Worm (Caenorhabditis elegans) whole organism, L1 larva: Measurements from ENCODE around the gene F32D8.3.

Source experiments
- C04F5.9 ChIP-seq: sonication (generic microtip); optimal IDR thresholded peaks from 2 replicates; lab custom pipeline; 2016; ENCODE audit warnings: missing genetic modification characterization, missing compliant biosample characterization
- F16B12.6 ChIP-seq: fragments of 150-350 bp; optimal IDR thresholded peaks from 2 replicates; lab custom pipeline; 2014; ENCODE audit warnings: missing biosample characterization, missing genetic modification characterization
- alr-1 ChIP-seq: fragments of 200-800 bp; sonication (Bioruptor generic); optimal IDR thresholded peaks from 2 replicates; lab custom pipeline; 2018; ENCODE audit warnings: borderline replicate concordance, mild to moderate bottlenecking, missing genetic modification characterization, missing compliant biosample characterization
- aly-2 ChIP-seq: fragments of 150-350 bp; optimal IDR thresholded peaks from 2 replicates; lab custom pipeline; 2014; ENCODE audit warnings: missing biosample characterization, missing genetic modification characterization
- blmp-1 ChIP-seq: fragments of 150-350 bp; optimal IDR thresholded peaks from 2 replicates; lab custom pipeline; 2014; ENCODE audit warnings: missing biosample characterization, missing genetic modification characterization
- ceh-8 ChIP-seq: fragments of 200-800 bp; sonication (Bioruptor generic); optimal IDR thresholded peaks from 2 replicates; lab custom pipeline; 2018; ENCODE audit warnings: mild to moderate bottlenecking, missing genetic modification characterization, moderate library complexity, missing compliant biosample characterization
- ceh-82 ChIP-seq, 3 experiments: fragments of 150-350 bp in 1 of 3; sonication (generic microtip) in 2 of 3; optimal IDR thresholded peaks; 2 replicates each; lab custom pipeline; 2014 to 2017; ENCODE audit warnings: missing biosample characterization in 3 of 3, missing genetic modification characterization in 3 of 3
- dpl-1 ChIP-seq, 3 experiments: fragments of 150-350 bp in 2 of 3; sonication (generic microtip) in 1 of 3; optimal IDR thresholded peaks; 2 replicates each; lab custom pipeline; 2014 to 2017; ENCODE audit warnings: missing biosample characterization in 3 of 3, missing genetic modification characterization in 3 of 3, missing genetic modification reagents in 3 of 3
- dsc-1 ChIP-seq: sonication (generic microtip); optimal IDR thresholded peaks from 2 replicates; lab custom pipeline; 2016; ENCODE audit warnings: mild to moderate bottlenecking, missing genetic modification characterization, missing compliant biosample characterization
- efl-1 ChIP-seq, 4 experiments: fragments of 150-350 bp; optimal IDR thresholded peaks in 3 of 4; peaks in 1 of 4; 1 replicate in 1 of 4; 2 replicates in 3 of 4; lab custom pipeline; 2014; ENCODE audit warnings: missing biosample characterization in 2 of 4, missing genetic modification characterization in 2 of 4, missing genetic modification reagents in 2 of 4
- egl-13 ChIP-seq: sonication (generic microtip); optimal IDR thresholded peaks from 2 replicates; lab custom pipeline; 2016; ENCODE audit warnings: missing genotype, missing genetic modification reagents, missing genetic modification characterization, missing compliant biosample characterization
- egl-27 ChIP-seq, 2 experiments: fragments of 150-350 bp in 1 of 2; sonication (generic microtip); optimal IDR thresholded peaks; 3 replicates each; lab custom pipeline; 2017 to 2018; ENCODE audit warnings: missing biosample characterization in 2 of 2, missing genetic modification characterization in 2 of 2, missing genetic modification reagents in 2 of 2
- elt-2 ChIP-seq: sonication (generic microtip); optimal IDR thresholded peaks from 2 replicates; lab custom pipeline; 2016; ENCODE audit warnings: missing genetic modification characterization, mild to moderate bottlenecking, inconsistent platforms, missing compliant biosample characterization, missing genetic modification reagents
- elt-3 ChIP-seq, 6 experiments: fragments of 150-350 bp in 1 of 6; sonication (generic microtip); optimal IDR thresholded peaks; 2 replicates each; lab custom pipeline; 2017 to 2018; ENCODE audit warnings: missing biosample characterization in 6 of 6, missing genetic modification characterization in 6 of 6, inconsistent platforms in 1 of 6
- ets-5 ChIP-seq: fragments of 200-800 bp; sonication (Bioruptor generic); IDR thresholded peaks from 2 replicates; pipeline ENCODE4 v1.3.6; 2022; ENCODE audit warnings: missing genetic modification characterization, missing compliant biosample characterization
- fkh-10 ChIP-seq: sonication (generic microtip); optimal IDR thresholded peaks from 2 replicates; lab custom pipeline; 2017; ENCODE audit warnings: missing biosample characterization, missing genetic modification reagents, missing genetic modification characterization
- fkh-8 ChIP-seq: sonication (generic microtip); optimal IDR thresholded peaks from 2 replicates; lab custom pipeline; 2016; ENCODE audit warnings: mild to moderate bottlenecking, missing genetic modification characterization, missing compliant biosample characterization
- fos-1 ChIP-seq: fragments of 150-350 bp; optimal IDR thresholded peaks from 2 replicates; lab custom pipeline; 2014; ENCODE audit warnings: missing biosample characterization, missing genetic modification characterization
- grh-1 ChIP-seq: fragments of 200-800 bp; sonication (Bioruptor generic); IDR thresholded peaks from 2 replicates; pipeline ENCODE4 v1.3.6; 2022; ENCODE audit warnings: missing genetic modification reagents, missing genetic modification characterization, missing compliant biosample characterization
- irx-1 ChIP-seq: sonication (generic microtip); optimal IDR thresholded peaks from 2 replicates; lab custom pipeline; 2016; ENCODE audit warnings: missing genetic modification characterization, missing compliant biosample characterization
- isw-1 ChIP-seq: fragments of 200-800 bp; sonication (Bioruptor generic); IDR thresholded peaks from 2 replicates; pipeline ENCODE4 v1.3.6; 2022; ENCODE audit warnings: missing genetic modification characterization, missing compliant biosample characterization
- lin-13 ChIP-seq: fragments of 150-350 bp; optimal IDR thresholded peaks from 2 replicates; lab custom pipeline; 2014; ENCODE audit warnings: missing biosample characterization, missing genetic modification reagents, missing genetic modification characterization
- lin-15B ChIP-seq: fragments of 150-350 bp; sonication (generic microtip); optimal IDR thresholded peaks from 3 replicates; lab custom pipeline; 2014; ENCODE audit warnings: missing biosample characterization, missing genetic modification characterization
- lin-35 ChIP-seq, 2 experiments: fragments of 150-350 bp; optimal IDR thresholded peaks; 2 replicates each; lab custom pipeline; 2014; ENCODE audit warnings: missing biosample characterization in 2 of 2, missing genetic modification characterization in 2 of 2, missing genetic modification reagents in 2 of 2
- lsy-2 ChIP-seq, 2 experiments: fragments of 150-350 bp; optimal IDR thresholded peaks; 2 replicates each; lab custom pipeline; 2014; ENCODE audit warnings: missing biosample characterization in 2 of 2, missing genetic modification characterization in 2 of 2
- mab-9 ChIP-seq: fragments of 200-800 bp; sonication (Bioruptor generic); IDR thresholded peaks from 2 replicates; pipeline ENCODE4 v1.3.6; 2022; ENCODE audit warnings: missing genetic modification reagents, missing genetic modification characterization, missing compliant biosample characterization
- mdl-1 ChIP-seq, 2 experiments: fragments of 150-350 bp; optimal IDR thresholded peaks; 2 replicates each; lab custom pipeline; 2014 to 2017; ENCODE audit warnings: missing biosample characterization in 2 of 2, missing genetic modification characterization in 2 of 2, inconsistent platforms in 1 of 2
- nhr-11 ChIP-seq: fragments of 150-350 bp; optimal IDR thresholded peaks from 2 replicates; lab custom pipeline; 2014; ENCODE audit warnings: missing biosample characterization, missing genetic modification characterization
- nhr-12 ChIP-seq: sonication (generic microtip); optimal IDR thresholded peaks from 2 replicates; lab custom pipeline; 2017; ENCODE audit warnings: missing biosample characterization, missing genetic modification characterization
- nhr-19 ChIP-seq: fragments of 200-800 bp; sonication (Bioruptor generic); conservative IDR thresholded peaks from 2 replicates; pipeline ENCODE4 v1.3.6; 2022; ENCODE audit warnings: missing genetic modification characterization, missing compliant biosample characterization
- nhr-20 ChIP-seq: sonication (generic microtip); optimal IDR thresholded peaks from 2 replicates; lab custom pipeline; 2016; ENCODE audit warnings: mild to moderate bottlenecking, missing genetic modification characterization, missing compliant biosample characterization
- nhr-237 ChIP-seq: fragments of 150-350 bp; optimal IDR thresholded peaks from 2 replicates; lab custom pipeline; 2014; ENCODE audit warnings: missing biosample characterization, missing genetic modification characterization
- nhr-28 ChIP-seq: fragments of 150-350 bp; optimal IDR thresholded peaks from 2 replicates; lab custom pipeline; 2014; ENCODE audit warnings: missing biosample characterization, missing genetic modification characterization
- nhr-47 ChIP-seq: sonication (generic microtip); optimal IDR thresholded peaks from 2 replicates; lab custom pipeline; 2016; ENCODE audit warnings: mild to moderate bottlenecking, missing genetic modification characterization, moderate library complexity, missing compliant biosample characterization
- nhr-71 ChIP-seq: sonication (generic microtip); optimal IDR thresholded peaks from 2 replicates; lab custom pipeline; 2016; ENCODE audit warnings: mild to moderate bottlenecking, missing genetic modification characterization, moderate library complexity, missing compliant biosample characterization
- nhr-77 ChIP-seq: fragments of 150-350 bp; optimal IDR thresholded peaks from 2 replicates; lab custom pipeline; 2014; ENCODE audit warnings: missing biosample characterization, missing genetic modification characterization
- nhr-85 ChIP-seq: sonication (generic microtip); peaks from one replicate; lab custom pipeline; 2016; ENCODE audit warnings: missing genetic modification characterization, inconsistent platforms, missing compliant biosample characterization
- nhr-90 ChIP-seq: sonication (generic microtip); optimal IDR thresholded peaks from 2 replicates; lab custom pipeline; 2016; ENCODE audit warnings: mild to moderate bottlenecking, missing genetic modification characterization, missing compliant biosample characterization; ENCODE audit not compliant: poor library complexity
- pag-3 ChIP-seq: sonication (generic microtip); optimal IDR thresholded peaks from 2 replicates; lab custom pipeline; 2017; ENCODE audit warnings: missing genetic modification characterization, mild to moderate bottlenecking, missing compliant biosample characterization, antibody characterized with exemption, borderline replicate concordance; ENCODE audit not compliant: insufficient read depth
- pax-3 ChIP-seq: fragments of 200-800 bp; sonication (Bioruptor generic); optimal IDR thresholded peaks from 2 replicates; lab custom pipeline; 2018; ENCODE audit warnings: mild to moderate bottlenecking, missing genetic modification characterization, moderate library complexity, missing compliant biosample characterization
- rnt-1 ChIP-seq: sonication (generic microtip); optimal IDR thresholded peaks from 2 replicates; lab custom pipeline; 2016; ENCODE audit warnings: mild to moderate bottlenecking, missing genetic modification characterization, moderate library complexity, missing compliant biosample characterization
- skn-1 ChIP-seq: fragments of 150-350 bp; optimal IDR thresholded peaks from 2 replicates; lab custom pipeline; 2014; ENCODE audit warnings: missing biosample characterization, missing genetic modification characterization
- snu-23 ChIP-seq: sonication (generic microtip); optimal IDR thresholded peaks from 2 replicates; lab custom pipeline; 2016; ENCODE audit warnings: missing genetic modification characterization, missing compliant biosample characterization
- sox-4 ChIP-seq: sonication (generic microtip); optimal IDR thresholded peaks from 2 replicates; lab custom pipeline; 2016; ENCODE audit warnings: missing genetic modification characterization, missing compliant biosample characterization
- sptf-1 ChIP-seq: fragments of 150-350 bp; optimal IDR thresholded peaks from 2 replicates; lab custom pipeline; 2014; ENCODE audit warnings: missing biosample characterization, missing genetic modification characterization
- tlp-1 ChIP-seq: fragments of 150-350 bp; optimal IDR thresholded peaks from 2 replicates; lab custom pipeline; 2014; ENCODE audit warnings: missing biosample characterization, missing genetic modification characterization
- unc-130 ChIP-seq: fragments of 150-350 bp; optimal IDR thresholded peaks from 2 replicates; lab custom pipeline; 2017; ENCODE audit warnings: missing biosample characterization, missing genetic modification characterization, inconsistent platforms
- unc-62 ChIP-seq: fragments of 150-350 bp; optimal IDR thresholded peaks from 2 replicates; lab custom pipeline; 2014; ENCODE audit warnings: missing biosample characterization, missing genetic modification reagents, missing genetic modification characterization
- unc-86 ChIP-seq: sonication (generic microtip); optimal IDR thresholded peaks from 2 replicates; lab custom pipeline; 2016; ENCODE audit warnings: missing genetic modification characterization, missing compliant biosample characterization
- unc-98 ChIP-seq: fragments of 200-800 bp; sonication (Bioruptor generic); IDR thresholded peaks from 2 replicates; pipeline ENCODE4 v1.3.6; 2022; ENCODE audit warnings: missing genetic modification characterization, missing compliant biosample characterization
- zip-4 ChIP-seq: fragments of 200-800 bp; sonication (Bioruptor generic); optimal IDR thresholded peaks from 2 replicates; lab custom pipeline; 2018; ENCODE audit warnings: mild to moderate bottlenecking, missing genetic modification characterization, moderate library complexity, missing compliant biosample characterization
- ztf-4 ChIP-seq: fragments of 150-350 bp; optimal IDR thresholded peaks from 2 replicates; lab custom pipeline; 2014; ENCODE audit warnings: missing biosample characterization, missing genetic modification characterization

The F32D8.3 gene

DNA sequence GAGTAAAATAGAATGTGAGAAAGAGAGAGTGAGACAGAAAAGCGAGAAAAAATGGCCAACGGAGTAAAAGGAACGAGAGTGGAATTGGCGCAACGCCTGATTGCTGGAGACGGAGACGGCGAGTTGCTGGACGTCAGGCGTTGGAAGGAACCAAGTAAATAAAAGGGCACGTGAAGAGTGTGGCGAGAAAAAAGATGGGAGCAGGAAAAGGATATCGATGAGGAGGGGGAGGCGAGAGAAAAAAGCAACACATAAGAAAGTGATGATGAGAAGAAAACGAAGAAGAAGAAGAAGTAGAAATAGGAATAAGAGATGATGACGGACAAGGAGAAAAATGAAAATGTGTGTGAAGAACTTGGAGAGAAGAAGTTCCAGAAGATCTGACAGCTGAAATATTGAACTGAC, 15.2 kb upstream of the F32D8.3 start:
- TF ChIP-seq unc-98 (GFP tag; lab: Robert Waterston, UW), result no peak
- TF ChIP-seq nhr-85 (tag; lab: Kevin White, UChicago), result peak; percentile 95
- no peak for TF ChIP-seq C04F5.9
- TF ChIP-seq nhr-28 (tag; lab: Kevin White, UChicago), result no peak
- no peak for TF ChIP-seq grh-1 (GFP tag; lab: Robert Waterston, UW)
- TF ChIP-seq ztf-4 (tag; lab: Kevin White, UChicago), result peak; percentile 68
- TF ChIP-seq mdl-1 (tag; optimal IDR thresholded peaks at IDR 0.05; lab: Kevin White, UChicago), result peak; percentile 79 to 95
- TF ChIP-seq mab-9 (GFP tag; lab: Robert Waterston, UW), result peak; percentile 51; the same call in 1 of the 2 replicates
- TF ChIP-seq lin-13 (GFP tag; lab: Kevin White, UChicago), result peak; percentile 73
- peak; percentile 81 for TF ChIP-seq dsc-1 (tag; lab: Kevin White, UChicago)
- TF ChIP-seq efl-1 (optimal IDR thresholded peaks at IDR 0.05; lab: Kevin White, UChicago), result peak; percentile 71 to 72
- TF ChIP-seq efl-1 (GFP tag; optimal IDR thresholded peaks at IDR 0.05 in 1 of 2; lab: Kevin White, UChicago), result peak; percentile 38 to 88
- no peak for TF ChIP-seq zip-4 (GFP tag; lab: Kevin White, UChicago)
- no peak for TF ChIP-seq alr-1 (tag; lab: Kevin White, UChicago)
- no peak for TF ChIP-seq nhr-12 (tag; lab: Kevin White, UChicago)
- peak; percentile 73 to 84 for TF ChIP-seq lsy-2 (tag; optimal IDR thresholded peaks at IDR 0.05; lab: Kevin White, UChicago)
- peak; percentile 71 for TF ChIP-seq isw-1 (GFP tag; lab: Robert Waterston, UW)
- peak; percentile 88 for TF ChIP-seq nhr-47 (tag; lab: Kevin White, UChicago)
- no peak for TF ChIP-seq elt-2 (tag; lab: Kevin White, UChicago)
- peak; percentile 57 for TF ChIP-seq sox-4 (tag; lab: Kevin White, UChicago)
- TF ChIP-seq tlp-1 (tag; lab: Kevin White, UChicago), result no peak
- TF ChIP-seq rnt-1 (tag; lab: Kevin White, UChicago), result peak; percentile 81
- TF ChIP-seq egl-27 (tag; optimal IDR thresholded peaks at IDR 0.05; lab: Kevin White, UChicago), result peak; percentile 71 to 82
- peak; percentile 87 for TF ChIP-seq unc-86
- no peak for TF ChIP-seq sptf-1
- peak; percentile 88 for TF ChIP-seq nhr-77 (tag; lab: Kevin White, UChicago)
- TF ChIP-seq blmp-1, result peak; percentile 88
- no peak for TF ChIP-seq ets-5
- TF ChIP-seq nhr-90 (tag; lab: Kevin White, UChicago), result peak; percentile 54
- TF ChIP-seq ceh-8, result no peak
- TF ChIP-seq unc-130 (tag; lab: Kevin White, UChicago), result peak; percentile 56
- no peak for TF ChIP-seq unc-62 (GFP tag; lab: Kevin White, UChicago)
- no peak for TF ChIP-seq F16B12.6
- TF ChIP-seq nhr-71 (tag; lab: Kevin White, UChicago), result peak; percentile 97
- no peak for TF ChIP-seq lin-15B (tag; lab: Kevin White, UChicago)
- peak; percentile 15 to 46 (median 46) for TF ChIP-seq dpl-1 (GFP tag; optimal IDR thresholded peaks at IDR 0.05; lab: Kevin White, UChicago)
- peak; percentile 60 to 72 for TF ChIP-seq lin-35 (GFP tag; optimal IDR thresholded peaks at IDR 0.05; lab: Kevin White, UChicago)
- TF ChIP-seq pag-3 (tag; lab: Kevin White, UChicago), result peak; percentile 72
- TF ChIP-seq aly-2 (tag; lab: Kevin White, UChicago), result no peak
- peak in 2 of 6 experiments; percentile 18 to 39 for TF ChIP-seq elt-3 (tag; optimal IDR thresholded peaks at IDR 0.05; lab: Kevin White, UChicago)
- TF ChIP-seq ceh-82 (tag; optimal IDR thresholded peaks at IDR 0.05; lab: Kevin White, UChicago), result peak; percentile 71 to 86 (median 75)
- TF ChIP-seq fos-1 (tag; lab: Kevin White, UChicago), result peak; percentile 78
- peak; percentile 81 for TF ChIP-seq nhr-19 (GFP tag; lab: Robert Waterston, UW)
- peak; percentile 83 for TF ChIP-seq irx-1 (tag; lab: Kevin White, UChicago)
- peak; percentile 89 for TF ChIP-seq egl-13 (tag; lab: Kevin White, UChicago)
- TF ChIP-seq skn-1, result peak; percentile 56
- TF ChIP-seq nhr-11, result peak; percentile 10
- peak; percentile 95 for TF ChIP-seq nhr-20 (tag; lab: Kevin White, UChicago)
- peak; percentile 93 for TF ChIP-seq snu-23 (GFP tag; lab: Kevin White, UChicago)
- TF ChIP-seq fkh-8, result peak; percentile 89
- TF ChIP-seq nhr-237, result peak; percentile 63
- TF ChIP-seq pax-3, result peak; percentile 56
- TF ChIP-seq fkh-10, result peak; percentile 97
